Fruit fly (Drosophila melanogaster): Measurements from ENCODE around the gene MME1.

DNA sequence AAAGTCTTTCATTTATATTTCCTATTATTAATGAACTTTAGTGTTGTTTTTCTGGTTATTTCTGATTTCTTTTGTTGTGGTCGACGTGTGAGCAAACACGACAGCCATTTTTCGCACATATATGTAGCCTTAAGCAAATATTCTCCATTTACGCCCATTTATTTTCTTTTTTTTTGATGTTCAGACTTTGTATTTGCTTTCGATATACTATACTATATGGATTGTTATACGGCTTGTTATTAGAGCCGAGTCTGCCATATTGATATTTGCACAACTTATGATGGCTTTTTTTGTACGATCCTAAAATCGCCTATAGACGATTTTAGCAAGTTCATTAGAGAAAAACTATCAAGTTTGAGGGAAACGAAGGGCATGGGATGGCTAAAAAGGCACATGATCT lies 20.4 kb downstream of the MME1 start:
- TF ChIP-seq jim (GFP tag; optimal IDR thresholded peaks at IDR 0.05), result no peak
- no peak for TF ChIP-seq rgr (GFP tag; optimal IDR thresholded peaks at IDR 0.05)
- TF ChIP-seq psq (GFP tag; optimal IDR thresholded peaks at IDR 0.05), result no peak

Measured in whole organism, wandering third instar larva.